Worm (Caenorhabditis elegans): ENCODE data around the gene osm-5.
A peak's percentile ranks its signal among the peaks of the same experiment; 100 is the strongest.

The osm-5 gene

ce11 chrX:2971542-2971988 lies 12.5 kb upstream of the osm-5 start (continued):
- TF ChIP-seq hlh-17 (GFP tag; optimal IDR thresholded peaks at IDR 0.05; ENCODE audit: borderline replicate concordance) (no peak), dsc-1 (tag; optimal IDR thresholded peaks at IDR 0.05) (peak; percentile 52), nhr-28 (tag; optimal IDR thresholded peaks at IDR 0.05) (no peak), lin-13 (GFP tag; optimal IDR thresholded peaks at IDR 0.05) (peak; percentile 56), zag-1 (tag; optimal IDR thresholded peaks at IDR 0.05) (no peak), skn-1 (tag; optimal IDR thresholded peaks at IDR 0.05) (peak; percentile 10), ceh-90 (tag; optimal IDR thresholded peaks at IDR 0.05) (peak; percentile 21), lir-3 (tag; optimal IDR thresholded peaks at IDR 0.05; ENCODE audit: poor library complexity) (peak; percentile 74), ceh-88 (GFP tag; IDR thresholded peaks at IDR 0.05) (peak; percentile 37; the same call in 1 of the 2 replicates), lin-39 (tag; optimal IDR thresholded peaks at IDR 0.05) (no peak), nhr-84 (tag; optimal IDR thresholded peaks at IDR 0.05) (no peak), nhr-237 (tag; optimal IDR thresholded peaks at IDR 0.05) (no peak), tlp-1 (tag; optimal IDR thresholded peaks at IDR 0.05) (no peak), pax-3 (tag; optimal IDR thresholded peaks at IDR 0.05) (peak; percentile 44), zip-4 (GFP tag; optimal IDR thresholded peaks at IDR 0.05) (no peak), xbp-1 (tag; optimal IDR thresholded peaks at IDR 0.05) (peak; percentile 48), efl-1 (optimal IDR thresholded peaks at IDR 0.05) (peak; percentile 7 to 20), efl-1 (GFP tag; optimal IDR thresholded peaks at IDR 0.05 in 1 of 2) (peak in 1 of 2 experiments; percentile 54), mef-2 (tag; optimal IDR thresholded peaks at IDR 0.05) (peak; percentile 21), ama-1 (optimal IDR thresholded peaks at IDR 0.05) (no peak), mab-9 (GFP tag; IDR thresholded peaks at IDR 0.05) (0 out of 2 replicates have a peak, but pooled peaks have one; percentile 39), nhr-71 (tag; optimal IDR thresholded peaks at IDR 0.05) (peak; percentile 93), aha-1 (tag; optimal IDR thresholded peaks at IDR 0.05) (no peak), efl-3 (GFP tag; optimal IDR thresholded peaks at IDR 0.05) (no peak), isw-1 (GFP tag; IDR thresholded peaks at IDR 0.05) (no peak; the same call in 1 of the 2 replicates), hlh-4 (tag; optimal IDR thresholded peaks at IDR 0.05) (no peak), irx-1 (tag; optimal IDR thresholded peaks at IDR 0.05) (no peak), snpc-4 (tag; optimal IDR thresholded peaks at IDR 0.05) (peak; percentile 17), egl-27 (tag; optimal IDR thresholded peaks at IDR 0.05) (no peak), nhr-76 (tag; optimal IDR thresholded peaks at IDR 0.05) (no peak), nhr-20 (tag; optimal IDR thresholded peaks at IDR 0.05) (peak; percentile 75), fkh-8 (tag; optimal IDR thresholded peaks at IDR 0.05) (peak; percentile 93), alr-1 (tag; optimal IDR thresholded peaks at IDR 0.05; ENCODE audit: borderline replicate concordance) (no peak), unc-62 (GFP tag; optimal IDR thresholded peaks at IDR 0.05) (no peak), nhr-19 (GFP tag; conservative IDR thresholded peaks at IDR 0.05) (peak; percentile 71), nhr-12 (tag; optimal IDR thresholded peaks at IDR 0.05) (no peak), elt-3 (tag; optimal IDR thresholded peaks at IDR 0.05) (no peak), egl-13 (tag; optimal IDR thresholded peaks at IDR 0.05) (peak; percentile 55), fkh-10 (GFP tag; optimal IDR thresholded peaks at IDR 0.05) (peak; percentile 76), sox-4 (tag; optimal IDR thresholded peaks at IDR 0.05) (peak; percentile 53), mep-1 (tag; optimal IDR thresholded peaks at IDR 0.05) (peak; percentile 65), lin-14 (GFP tag; optimal IDR thresholded peaks at IDR 0.05) (peak; percentile 92), C04F5.9 (tag; optimal IDR thresholded peaks at IDR 0.05) (peak; percentile 49), ceh-82 (tag; optimal IDR thresholded peaks at IDR 0.05) (peak; percentile 28 to 74 (median 35)), dpl-1 (GFP tag; optimal IDR thresholded peaks at IDR 0.05) (peak in 2 of 3 experiments; percentile 31 to 43), fos-1 (tag; optimal IDR thresholded peaks at IDR 0.05) (no peak), ets-5 (GFP tag; IDR thresholded peaks at IDR 0.05) (no peak), nhr-47 (tag; optimal IDR thresholded peaks at IDR 0.05) (peak; percentile 71), fkh-4 (tag; optimal IDR thresholded peaks at IDR 0.05; ENCODE audit: borderline replicate concordance) (no peak), tbx-2 (tag; optimal IDR thresholded peaks at IDR 0.05) (peak; percentile 49), nhr-77 (tag; optimal IDR thresholded peaks at IDR 0.05) (no peak), jun-1 (tag; optimal IDR thresholded peaks at IDR 0.05) (peak; percentile 71), unc-98 (GFP tag; IDR thresholded peaks at IDR 0.05) (no peak), F16B12.6 (tag; optimal IDR thresholded peaks at IDR 0.05) (no peak)

All from whole organism, L1 larva.